Fruit fly (Drosophila melanogaster) whole organism, embryonic: ENCODE measurements around the gene Gr64a.

Experiments
- Awh ChIP-seq: fragments of 200-800 bp; sonication (Bioruptor generic); IDR thresholded peaks from 2 replicates; pipeline ENCODE4, ENCODE4 v1.3.6; 2022; ENCODE audit warnings: missing biosample characterization, missing genetic modification characterization
- Bteb2 ChIP-seq: fragments of 200-800 bp; sonication (Bioruptor generic); optimal IDR thresholded peaks from 2 replicates; lab custom pipeline; 2016; ENCODE audit warnings: missing biosample characterization, missing genetic modification characterization
- CG11723 ChIP-seq: fragments of 200-800 bp; sonication (Bioruptor generic); optimal IDR thresholded peaks from 2 replicates; lab custom pipeline; 2017; ENCODE audit warnings: missing biosample characterization, mild to moderate bottlenecking, missing genetic modification characterization
- CG12236 ChIP-seq: fragments of 200-800 bp; sonication (Bioruptor generic); optimal IDR thresholded peaks from 2 replicates; lab custom pipeline; 2016; ENCODE audit warnings: missing biosample characterization, missing genetic modification characterization
- CG1233 ChIP-seq: fragments of 200-800 bp; sonication (Bioruptor generic); optimal IDR thresholded peaks from 4 replicates; lab custom pipeline; 2018; ENCODE audit warnings: missing biosample characterization, mild to moderate bottlenecking, missing genetic modification characterization
- CG12769 ChIP-seq: fragments of 200-800 bp; sonication (Bioruptor generic); optimal IDR thresholded peaks from 2 replicates; lab custom pipeline; 2019; ENCODE audit warnings: missing biosample characterization, mild to moderate bottlenecking, missing genetic modification characterization, moderate library complexity
- CG13296 ChIP-seq: fragments of 200-800 bp; sonication (Bioruptor generic); optimal IDR thresholded peaks from 3 replicates; lab custom pipeline; 2018; ENCODE audit warnings: missing biosample characterization, mild to moderate bottlenecking, missing genetic modification characterization
- CG14441 ChIP-seq: fragments of 200-800 bp; sonication (Bioruptor generic); IDR thresholded peaks from 2 replicates; pipeline ENCODE4 v1.3.6; 2022; ENCODE audit warnings: missing biosample characterization, missing genetic modification characterization
- CG15601 ChIP-seq: fragments of 200-800 bp; sonication (Bioruptor generic); optimal IDR thresholded peaks from 3 replicates; lab custom pipeline; 2019; ENCODE audit warnings: missing biosample characterization, mild to moderate bottlenecking, missing genetic modification characterization, moderate library complexity
- CG1603 ChIP-seq: fragments of 200-800 bp; sonication (Bioruptor generic); optimal IDR thresholded peaks from 2 replicates; lab custom pipeline; 2019; ENCODE audit warnings: missing biosample characterization, mild to moderate bottlenecking, missing genetic modification characterization, moderate library complexity
- CG17912 ChIP-seq: fragments of 200-800 bp; sonication (Bioruptor generic); optimal IDR thresholded peaks from 2 replicates; lab custom pipeline; 2018; ENCODE audit warnings: missing biosample characterization, mild to moderate bottlenecking, missing genetic modification characterization
- CG18011 ChIP-seq: fragments of 200-800 bp; sonication (Bioruptor generic); optimal IDR thresholded peaks from 2 replicates; lab custom pipeline; 2017; ENCODE audit warnings: missing biosample characterization, missing genetic modification characterization, mild to moderate bottlenecking, moderate library complexity, missing genotype
- CG1832 ChIP-seq: fragments of 200-800 bp; sonication (Bioruptor generic); optimal IDR thresholded peaks from 2 replicates; lab custom pipeline; 2017; ENCODE audit warnings: missing biosample characterization, mild to moderate bottlenecking, missing genetic modification characterization, inconsistent platforms
- CG2875 ChIP-seq: fragments of 200-800 bp; sonication (Bioruptor generic); optimal IDR thresholded peaks from 2 replicates; lab custom pipeline; 2017; ENCODE audit warnings: missing biosample characterization, mild to moderate bottlenecking, missing genetic modification characterization, missing genetic modification reagents
- CG31224 ChIP-seq: fragments of 200-800 bp; sonication (Bioruptor generic); IDR thresholded peaks from 2 replicates; pipeline ENCODE4 v1.3.6; 2022; ENCODE audit warnings: missing biosample characterization, missing genetic modification characterization
- CG31388 ChIP-seq: fragments of 200-800 bp; sonication (Bioruptor generic); optimal IDR thresholded peaks from 2 replicates; lab custom pipeline; 2016; ENCODE audit warnings: missing biosample characterization, missing genetic modification characterization
- CG33213 ChIP-seq: fragments of 200-800 bp; sonication (Bioruptor generic); optimal IDR thresholded peaks from 3 replicates; lab custom pipeline; 2016; ENCODE audit warnings: missing biosample characterization, missing genetic modification characterization
- CG4328 ChIP-seq: fragments of 200-800 bp; sonication (Bioruptor generic); optimal IDR thresholded peaks from 3 replicates; lab custom pipeline; 2017; ENCODE audit warnings: missing biosample characterization, missing genetic modification reagents, missing genetic modification characterization
- CG43689 ChIP-seq: fragments of 200-800 bp; sonication (Bioruptor generic); IDR thresholded peaks from 2 replicates; pipeline ENCODE4 v1.3.6; 2022; ENCODE audit warnings: missing biosample characterization, missing genetic modification characterization
- CG4404 ChIP-seq: fragments of 200-800 bp; sonication (Bioruptor generic); IDR thresholded peaks from 2 replicates; pipeline ENCODE4 v1.3.6; 2022; ENCODE audit warnings: missing biosample characterization, missing genetic modification characterization
- CG6254 ChIP-seq: fragments of 200-800 bp; sonication (Bioruptor generic); optimal IDR thresholded peaks from 3 replicates; lab custom pipeline; 2017; ENCODE audit warnings: mild to moderate bottlenecking, missing biosample characterization, missing genetic modification reagents, missing genetic modification characterization
- CG7357 ChIP-seq: fragments of 200-800 bp; sonication (Bioruptor generic); IDR thresholded peaks from 3 replicates; pipeline ENCODE4 v1.3.6; 2022; ENCODE audit warnings: missing biosample characterization, missing genetic modification characterization
- CG7556 ChIP-seq: fragments of 200-800 bp; sonication (Bioruptor generic); optimal IDR thresholded peaks from 2 replicates; lab custom pipeline; 2017; ENCODE audit warnings: missing biosample characterization, mild to moderate bottlenecking, missing genetic modification characterization
- CG9215 ChIP-seq: fragments of 200-800 bp; sonication (Bioruptor generic); IDR thresholded peaks from 2 replicates; pipeline ENCODE4 v1.3.6; 2022; ENCODE audit warnings: missing biosample characterization, missing genetic modification characterization
- D ChIP-seq, 2 experiments: fragments of 200-800 bp in 1 of 2; fragments of >200 bp in 1 of 2; sonication (Bioruptor generic) in 1 of 2; optimal IDR thresholded peaks; 2 replicates in 1 of 2; 3 replicates in 1 of 2; lab custom pipeline; 2017; ENCODE audit warnings: mild to moderate bottlenecking in 1 of 2, missing biosample characterization in 1 of 2, missing genetic modification characterization in 1 of 2, missing genetic modification reagents in 1 of 2
- Dp ChIP-seq: fragments of 200-800 bp; sonication (Bioruptor generic); optimal IDR thresholded peaks from 2 replicates; lab custom pipeline; 2018; ENCODE audit warnings: missing biosample characterization, mild to moderate bottlenecking, missing genetic modification characterization, moderate library complexity
- Dref ChIP-seq: fragments of 200-800 bp; sonication (Bioruptor generic); IDR thresholded peaks from 2 replicates; pipeline ENCODE4 v1.3.6; 2022; ENCODE audit warnings: missing biosample characterization, missing genetic modification characterization
- Fer2 ChIP-seq: fragments of 200-800 bp; sonication (Bioruptor generic); optimal IDR thresholded peaks from 2 replicates; lab custom pipeline; 2018; ENCODE audit warnings: missing biosample characterization, mild to moderate bottlenecking, missing genetic modification characterization, moderate library complexity
- Hr39 ChIP-seq: fragments of >200 bp; optimal IDR thresholded peaks from 2 replicates; lab custom pipeline; 2017
- MBD-R2 ChIP-seq: fragments of 200-800 bp; sonication (Bioruptor generic); IDR thresholded peaks from 2 replicates; pipeline ENCODE4 v1.3.6; 2022; ENCODE audit warnings: missing biosample characterization, missing genetic modification characterization
- Mrtf ChIP-seq: fragments of 200-800 bp; sonication (Bioruptor generic); IDR thresholded peaks from 3 replicates; pipeline ENCODE4 v1.3.6; 2022; ENCODE audit warnings: missing biosample characterization, missing genetic modification characterization
- NfI ChIP-seq: fragments of 200-800 bp; sonication (Bioruptor generic); optimal IDR thresholded peaks from 3 replicates; lab custom pipeline; 2018; ENCODE audit warnings: missing biosample characterization, mild to moderate bottlenecking, missing genetic modification characterization, moderate library complexity
- Optix ChIP-seq: fragments of 200-800 bp; sonication (Bioruptor generic); IDR thresholded peaks from 3 replicates; pipeline ENCODE4 v1.3.6; 2022; ENCODE audit warnings: missing biosample characterization, missing genetic modification characterization
- Sox102F ChIP-seq: fragments of 200-800 bp; sonication (Bioruptor generic); optimal IDR thresholded peaks from 2 replicates; lab custom pipeline; 2018; ENCODE audit warnings: missing biosample characterization, mild to moderate bottlenecking, missing genetic modification characterization, moderate library complexity
- Usf ChIP-seq: fragments of 200-800 bp; sonication (Bioruptor generic); optimal IDR thresholded peaks from 2 replicates; lab custom pipeline; 2017; ENCODE audit warnings: missing genotype, missing biosample characterization, missing genetic modification characterization
- ase ChIP-seq: fragments of 200-800 bp; sonication (Bioruptor generic); IDR thresholded peaks from 3 replicates; pipeline ENCODE4 v1.3.6; 2022; ENCODE audit warnings: missing biosample characterization, missing genetic modification characterization
- bbx ChIP-seq: fragments of 200-800 bp; sonication (Bioruptor generic); IDR thresholded peaks from 2 replicates; pipeline ENCODE4 v1.3.6; 2022; ENCODE audit warnings: missing biosample characterization, missing genetic modification characterization; ENCODE audit not compliant: partially characterized antibody
- disco-r ChIP-seq: fragments of 200-800 bp; sonication (Bioruptor generic); optimal IDR thresholded peaks from 2 replicates; lab custom pipeline; 2016; ENCODE audit warnings: missing biosample characterization, missing genetic modification characterization
- fd102C ChIP-seq: fragments of 200-800 bp; sonication (Bioruptor generic); optimal IDR thresholded peaks from 2 replicates; lab custom pipeline; 2018; ENCODE audit warnings: missing biosample characterization, mild to moderate bottlenecking, missing genetic modification characterization, moderate library complexity
- fru ChIP-seq: fragments of >200 bp; optimal IDR thresholded peaks from 2 replicates; lab custom pipeline; 2017
- gcm2 ChIP-seq: fragments of 200-800 bp; sonication (Bioruptor generic); optimal IDR thresholded peaks from 2 replicates; lab custom pipeline; 2016; ENCODE audit warnings: missing biosample characterization, missing genetic modification characterization
- grau ChIP-seq: fragments of 200-800 bp; optimal IDR thresholded peaks from 3 replicates; lab custom pipeline; 2019; ENCODE audit warnings: missing biosample characterization, mild to moderate bottlenecking, missing genetic modification characterization, moderate library complexity
- gsb ChIP-seq: fragments of 200-800 bp; sonication (Bioruptor generic); IDR thresholded peaks from 2 replicates; pipeline ENCODE4 v1.3.6; 2022; ENCODE audit warnings: missing biosample characterization, missing genetic modification characterization
- jumu ChIP-seq: fragments of 200-800 bp; sonication (Bioruptor generic); optimal IDR thresholded peaks from 3 replicates; lab custom pipeline; 2016; ENCODE audit warnings: missing biosample characterization, missing genetic modification characterization
- kah ChIP-seq: fragments of 200-800 bp; sonication (Bioruptor generic); optimal IDR thresholded peaks from 2 replicates; lab custom pipeline; 2018; ENCODE audit warnings: missing biosample characterization, mild to moderate bottlenecking, missing genetic modification characterization
- rib ChIP-seq: fragments of 200-800 bp; sonication (Bioruptor generic); IDR thresholded peaks from 2 replicates; pipeline ENCODE4 v1.3.6; 2022; ENCODE audit warnings: missing biosample characterization, missing genetic modification characterization
- seq ChIP-seq: fragments of 200-800 bp; sonication (Bioruptor generic); IDR thresholded peaks from 2 replicates; pipeline ENCODE4 v1.3.6; 2022; ENCODE audit warnings: missing biosample characterization, missing genetic modification characterization
- z ChIP-seq: fragments of 200-800 bp; sonication (Bioruptor generic); IDR thresholded peaks from 3 replicates; pipeline ENCODE4 v1.3.6; 2022; ENCODE audit warnings: missing biosample characterization, missing genetic modification characterization
- zen ChIP-seq: fragments of 200-800 bp; sonication (Bioruptor generic); optimal IDR thresholded peaks from 3 replicates; lab custom pipeline; 2018; ENCODE audit warnings: missing biosample characterization, mild to moderate bottlenecking, missing genetic modification characterization, moderate library complexity
- zfh2 ChIP-seq: fragments of 200-800 bp; sonication (Bioruptor generic); optimal IDR thresholded peaks from 2 replicates; lab custom pipeline; 2016; ENCODE audit warnings: missing biosample characterization, missing genetic modification characterization

Gene Gr64a

DNA sequence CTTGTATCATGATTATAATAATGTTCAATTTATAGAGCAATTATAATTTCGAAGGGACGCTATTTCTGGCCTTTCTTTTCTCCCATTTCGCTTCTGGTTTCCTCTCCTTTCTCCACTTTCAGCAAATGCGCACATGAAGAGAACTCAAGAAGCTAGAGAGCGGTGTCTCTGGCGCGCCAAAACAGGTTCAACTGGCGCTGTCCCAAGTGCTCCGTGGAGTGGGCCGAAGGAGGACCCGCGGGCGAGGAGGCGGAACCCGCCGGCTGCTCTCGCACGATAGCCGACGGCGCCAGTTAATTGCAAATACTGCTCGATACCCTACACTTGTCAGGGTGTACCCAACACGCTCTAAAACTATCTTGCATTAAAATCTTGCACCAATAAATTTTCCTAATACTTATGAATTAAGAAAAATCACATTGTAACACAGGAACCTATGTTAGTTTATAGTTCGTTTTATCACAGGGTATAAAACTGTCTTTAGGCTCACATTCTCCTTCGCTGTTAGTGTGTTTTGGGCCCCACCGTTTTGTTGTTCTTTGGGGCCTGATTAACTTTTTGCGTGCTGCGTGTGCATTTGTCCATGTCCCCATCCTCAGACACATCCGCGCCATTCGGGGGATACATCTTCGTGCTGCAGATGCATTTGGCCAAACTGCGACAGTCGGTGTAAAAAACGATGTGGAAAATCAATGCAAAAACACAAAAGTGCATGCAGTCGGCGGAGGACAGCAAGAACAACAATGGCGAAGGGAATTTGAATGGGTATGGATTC, 43.8 kb downstream of the Gr64a start (continued):
- TF ChIP-seq CG31388: peak; percentile 53
- peak; percentile 30 for TF ChIP-seq CG17912
- peak; percentile 89 for TF ChIP-seq ase
- peak; percentile 90 for TF ChIP-seq jumu
- TF ChIP-seq CG4328: no peak
- TF ChIP-seq CG1233: peak; percentile 69
- TF ChIP-seq CG15601 (tag; lab: Kevin White, UChicago): peak; percentile 64
- TF ChIP-seq Dref (GFP tag; lab: Robert Waterston, UW): peak; percentile 20; the same call in 1 of the 2 replicates
- TF ChIP-seq Sox102F: peak; percentile 94
- TF ChIP-seq CG14441 (GFP tag; lab: Robert Waterston, UW): peak; percentile 90
- TF ChIP-seq CG2875 (GFP tag; lab: Kevin White, UChicago): peak; percentile 54
- peak; percentile 64 for TF ChIP-seq Fer2
- peak; percentile 85 for TF ChIP-seq grau (tag; lab: Kevin White, UChicago)
- no peak for TF ChIP-seq Hr39 (lab: Kevin White, UChicago)
- peak; percentile 82 for TF ChIP-seq CG9215 (GFP tag; lab: Robert Waterston, UW)
- no peak for TF ChIP-seq D (optimal IDR thresholded peaks at IDR 0.05; lab: Kevin White, UChicago)
- TF ChIP-seq D (GFP tag; optimal IDR thresholded peaks at IDR 0.05; lab: Kevin White, UChicago): peak; percentile 59
- peak; percentile 73 for TF ChIP-seq CG12236 (GFP tag; lab: Kevin White, UChicago)
- peak; percentile 86 for TF ChIP-seq CG43689
- peak; percentile 90 for TF ChIP-seq Mrtf
- peak; percentile 87 for TF ChIP-seq gsb
- peak; percentile 75 for TF ChIP-seq CG4404
- TF ChIP-seq CG11723 (GFP tag; lab: Kevin White, UChicago): peak; percentile 49
- TF ChIP-seq CG1832 (GFP tag; lab: Kevin White, UChicago): no peak
- peak; percentile 79 for TF ChIP-seq CG13296 (GFP tag; lab: Kevin White, UChicago)
- TF ChIP-seq rib (GFP tag; lab: Robert Waterston, UW): peak; percentile 81
- TF ChIP-seq z: no peak
- peak; percentile 54 for TF ChIP-seq CG6254 (GFP tag; lab: Kevin White, UChicago)
- peak; percentile 63 for TF ChIP-seq kah (GFP tag; lab: Kevin White, UChicago)
- no peak for TF ChIP-seq Dp (GFP tag; lab: Kevin White, UChicago)
- TF ChIP-seq CG31224 (GFP tag; lab: Robert Waterston, UW): peak; percentile 74
- peak; percentile 94 for TF ChIP-seq zfh2
- peak; percentile 73 for TF ChIP-seq MBD-R2 (GFP tag; lab: Robert Waterston, UW)
- TF ChIP-seq fd102C (GFP tag; lab: Kevin White, UChicago): peak; percentile 9
- TF ChIP-seq Optix: peak; percentile 90
- peak; percentile 80 for TF ChIP-seq Usf (GFP tag; lab: Kevin White, UChicago)
- TF ChIP-seq gcm2 (GFP tag; lab: Kevin White, UChicago): peak; percentile 74
- peak; percentile 93 for TF ChIP-seq CG1603 (tag; lab: Kevin White, UChicago)
- TF ChIP-seq fru: no peak
- peak; percentile 74 for TF ChIP-seq disco-r (GFP tag; lab: Kevin White, UChicago)
- peak; percentile 87 for TF ChIP-seq CG7556
- no peak for TF ChIP-seq bbx (GFP tag; lab: Robert Waterston, UW)
- peak; percentile 97 for TF ChIP-seq CG12769 (tag; lab: Kevin White, UChicago)
- peak; percentile 45 for TF ChIP-seq zen (tag; lab: Kevin White, UChicago)
- TF ChIP-seq CG7357 (GFP tag; lab: Robert Waterston, UW): peak; percentile 87
- peak; percentile 72 for TF ChIP-seq CG33213
- TF ChIP-seq Awh (GFP tag; lab: Robert Waterston, UW): peak; percentile 90
- TF ChIP-seq Bteb2 (GFP tag; lab: Kevin White, UChicago): peak; percentile 76
- TF ChIP-seq NfI (GFP tag; lab: Kevin White, UChicago): peak; percentile 94
- TF ChIP-seq CG18011 (GFP tag; lab: Kevin White, UChicago): peak; percentile 68
- TF ChIP-seq seq (GFP tag; lab: Robert Waterston, UW): peak; percentile 90
